Worm (Caenorhabditis elegans) whole organism, L1 larva: ENCODE measurements around the gene Y37E11B.6.
"Not testable (repeated sequence)": the region's sequence is repeated elsewhere in the genome, so short reads cannot be mapped to it uniquely, and the experiment has no call there.

Source experiments
- C04F5.9 ChIP-seq: sonication (generic microtip); optimal IDR thresholded peaks from 2 replicates; lab custom pipeline; 2016; ENCODE audit warnings: missing genetic modification characterization, missing compliant biosample characterization
- Y116A8C.19 ChIP-seq: sonication (generic microtip); optimal IDR thresholded peaks from 2 replicates; lab custom pipeline; 2016; ENCODE audit warnings: missing compliant biosample characterization, missing genetic modification characterization, borderline replicate concordance
- alr-1 ChIP-seq: fragments of 200-800 bp; sonication (Bioruptor generic); optimal IDR thresholded peaks from 2 replicates; lab custom pipeline; 2018; ENCODE audit warnings: borderline replicate concordance, mild to moderate bottlenecking, missing genetic modification characterization, missing compliant biosample characterization
- blmp-1 ChIP-seq: fragments of 150-350 bp; optimal IDR thresholded peaks from 2 replicates; lab custom pipeline; 2014; ENCODE audit warnings: missing biosample characterization, missing genetic modification characterization
- ceh-8 ChIP-seq: fragments of 200-800 bp; sonication (Bioruptor generic); optimal IDR thresholded peaks from 2 replicates; lab custom pipeline; 2018; ENCODE audit warnings: mild to moderate bottlenecking, missing genetic modification characterization, moderate library complexity, missing compliant biosample characterization
- ceh-82 ChIP-seq, 3 experiments: fragments of 150-350 bp in 1 of 3; sonication (generic microtip) in 2 of 3; optimal IDR thresholded peaks; 2 replicates each; lab custom pipeline; 2014 to 2017; ENCODE audit warnings: missing biosample characterization in 3 of 3, missing genetic modification characterization in 3 of 3
- ceh-88 ChIP-seq: fragments of 200-800 bp; sonication (Bioruptor generic); IDR thresholded peaks from 2 replicates; pipeline ENCODE4 v1.3.6; 2022; ENCODE audit warnings: missing genetic modification characterization, missing compliant biosample characterization
- dpl-1 ChIP-seq, 3 experiments: fragments of 150-350 bp in 2 of 3; sonication (generic microtip) in 1 of 3; optimal IDR thresholded peaks; 2 replicates each; lab custom pipeline; 2014 to 2017; ENCODE audit warnings: missing biosample characterization in 3 of 3, missing genetic modification characterization in 3 of 3, missing genetic modification reagents in 3 of 3
- efl-1 ChIP-seq, 4 experiments: fragments of 150-350 bp; optimal IDR thresholded peaks in 3 of 4; peaks in 1 of 4; 1 replicate in 1 of 4; 2 replicates in 3 of 4; lab custom pipeline; 2014; ENCODE audit warnings: missing biosample characterization in 2 of 4, missing genetic modification characterization in 2 of 4, missing genetic modification reagents in 2 of 4
- fkh-10 ChIP-seq: sonication (generic microtip); optimal IDR thresholded peaks from 2 replicates; lab custom pipeline; 2017; ENCODE audit warnings: missing biosample characterization, missing genetic modification reagents, missing genetic modification characterization
- fkh-8 ChIP-seq: sonication (generic microtip); optimal IDR thresholded peaks from 2 replicates; lab custom pipeline; 2016; ENCODE audit warnings: mild to moderate bottlenecking, missing genetic modification characterization, missing compliant biosample characterization
- grh-1 ChIP-seq: fragments of 200-800 bp; sonication (Bioruptor generic); IDR thresholded peaks from 2 replicates; pipeline ENCODE4 v1.3.6; 2022; ENCODE audit warnings: missing genetic modification reagents, missing genetic modification characterization, missing compliant biosample characterization
- hpl-2 ChIP-seq: fragments of 150-350 bp; optimal IDR thresholded peaks from 2 replicates; lab custom pipeline; 2014; ENCODE audit warnings: missing biosample characterization, missing genetic modification reagents, missing genetic modification characterization
- jun-1 ChIP-seq: fragments of 150-350 bp; optimal IDR thresholded peaks from 2 replicates; lab custom pipeline; 2014; ENCODE audit warnings: missing biosample characterization, missing genetic modification reagents, missing genetic modification characterization
- lin-13 ChIP-seq: fragments of 150-350 bp; optimal IDR thresholded peaks from 2 replicates; lab custom pipeline; 2014; ENCODE audit warnings: missing biosample characterization, missing genetic modification reagents, missing genetic modification characterization
- lin-35 ChIP-seq, 2 experiments: fragments of 150-350 bp; optimal IDR thresholded peaks; 2 replicates each; lab custom pipeline; 2014; ENCODE audit warnings: missing biosample characterization in 2 of 2, missing genetic modification characterization in 2 of 2, missing genetic modification reagents in 2 of 2
- lsy-2 ChIP-seq, 2 experiments: fragments of 150-350 bp; optimal IDR thresholded peaks; 2 replicates each; lab custom pipeline; 2014; ENCODE audit warnings: missing biosample characterization in 2 of 2, missing genetic modification characterization in 2 of 2
- mab-9 ChIP-seq: fragments of 200-800 bp; sonication (Bioruptor generic); IDR thresholded peaks from 2 replicates; pipeline ENCODE4 v1.3.6; 2022; ENCODE audit warnings: missing genetic modification reagents, missing genetic modification characterization, missing compliant biosample characterization
- mdl-1 ChIP-seq, 2 experiments: fragments of 150-350 bp; optimal IDR thresholded peaks; 2 replicates each; lab custom pipeline; 2014 to 2017; ENCODE audit warnings: missing biosample characterization in 2 of 2, missing genetic modification characterization in 2 of 2, inconsistent platforms in 1 of 2
- mef-2 ChIP-seq: fragments of 150-350 bp; optimal IDR thresholded peaks from 2 replicates; lab custom pipeline; 2014; ENCODE audit warnings: missing biosample characterization, missing genetic modification characterization
- nhr-12 ChIP-seq: sonication (generic microtip); optimal IDR thresholded peaks from 2 replicates; lab custom pipeline; 2017; ENCODE audit warnings: missing biosample characterization, missing genetic modification characterization
- nhr-237 ChIP-seq: fragments of 150-350 bp; optimal IDR thresholded peaks from 2 replicates; lab custom pipeline; 2014; ENCODE audit warnings: missing biosample characterization, missing genetic modification characterization
- nhr-28 ChIP-seq: fragments of 150-350 bp; optimal IDR thresholded peaks from 2 replicates; lab custom pipeline; 2014; ENCODE audit warnings: missing biosample characterization, missing genetic modification characterization
- nhr-71 ChIP-seq: sonication (generic microtip); optimal IDR thresholded peaks from 2 replicates; lab custom pipeline; 2016; ENCODE audit warnings: mild to moderate bottlenecking, missing genetic modification characterization, moderate library complexity, missing compliant biosample characterization
- nhr-77 ChIP-seq: fragments of 150-350 bp; optimal IDR thresholded peaks from 2 replicates; lab custom pipeline; 2014; ENCODE audit warnings: missing biosample characterization, missing genetic modification characterization
- nhr-85 ChIP-seq: sonication (generic microtip); peaks from one replicate; lab custom pipeline; 2016; ENCODE audit warnings: missing genetic modification characterization, inconsistent platforms, missing compliant biosample characterization
- pag-3 ChIP-seq: sonication (generic microtip); optimal IDR thresholded peaks from 2 replicates; lab custom pipeline; 2017; ENCODE audit warnings: missing genetic modification characterization, mild to moderate bottlenecking, missing compliant biosample characterization, antibody characterized with exemption, borderline replicate concordance; ENCODE audit not compliant: insufficient read depth
- rnt-1 ChIP-seq: sonication (generic microtip); optimal IDR thresholded peaks from 2 replicates; lab custom pipeline; 2016; ENCODE audit warnings: mild to moderate bottlenecking, missing genetic modification characterization, moderate library complexity, missing compliant biosample characterization
- skn-1 ChIP-seq: fragments of 150-350 bp; optimal IDR thresholded peaks from 2 replicates; lab custom pipeline; 2014; ENCODE audit warnings: missing biosample characterization, missing genetic modification characterization
- sox-4 ChIP-seq: sonication (generic microtip); optimal IDR thresholded peaks from 2 replicates; lab custom pipeline; 2016; ENCODE audit warnings: missing genetic modification characterization, missing compliant biosample characterization
- sptf-1 ChIP-seq: fragments of 150-350 bp; optimal IDR thresholded peaks from 2 replicates; lab custom pipeline; 2014; ENCODE audit warnings: missing biosample characterization, missing genetic modification characterization
- tbx-2 ChIP-seq: sonication (generic microtip); optimal IDR thresholded peaks from 2 replicates; lab custom pipeline; 2016; ENCODE audit warnings: missing genetic modification characterization, missing compliant biosample characterization
- unc-98 ChIP-seq: fragments of 200-800 bp; sonication (Bioruptor generic); IDR thresholded peaks from 2 replicates; pipeline ENCODE4 v1.3.6; 2022; ENCODE audit warnings: missing genetic modification characterization, missing compliant biosample characterization
- vab-15 ChIP-seq: sonication (generic microtip); optimal IDR thresholded peaks from 2 replicates; lab custom pipeline; 2017; ENCODE audit warnings: missing genotype, mild to moderate bottlenecking, missing genetic modification characterization, missing compliant biosample characterization
- xbp-1 ChIP-seq: sonication (generic microtip); optimal IDR thresholded peaks from 2 replicates; lab custom pipeline; 2016; ENCODE audit warnings: missing genetic modification characterization, missing compliant biosample characterization

Y37E11B.6 gene

ce11 chrIV:3582806-3583205, 16.3 kb downstream of the Y37E11B.6 start, which contains the start of gene blos-7:
Gene blos-7 (minus strand): TSS chrIV:3582906.
- not testable (repeated sequence) for TF ChIP-seq lin-35 (GFP tag; optimal IDR thresholded peaks at IDR 0.05; lab: Kevin White, UChicago); Y116A8C.19 (tag; lab: Kevin White, UChicago); sox-4 (tag; lab: Kevin White, UChicago)

- peak; percentile 4 for TF ChIP-seq skn-1 (tag; lab: Kevin White, UChicago)
- peak; percentile 19 for TF ChIP-seq nhr-71 (tag; lab: Kevin White, UChicago)
- peak in 1 of 2 experiments; percentile 16 for TF ChIP-seq lin-35 (GFP tag; optimal IDR thresholded peaks at IDR 0.05; lab: Kevin White, UChicago)
- TF ChIP-seq nhr-12 (tag; lab: Kevin White, UChicago): no peak
- no peak for TF ChIP-seq nhr-28 (tag; lab: Kevin White, UChicago)
- peak; percentile 25 for TF ChIP-seq fkh-8 (tag; lab: Kevin White, UChicago)
- peak in 1 of 2 experiments; percentile 44 for TF ChIP-seq lsy-2 (tag; optimal IDR thresholded peaks at IDR 0.05; lab: Kevin White, UChicago)
- TF ChIP-seq dpl-1 (GFP tag; optimal IDR thresholded peaks at IDR 0.05; lab: Kevin White, UChicago): peak in 1 of 3 experiments; percentile 30
- TF ChIP-seq efl-1 (optimal IDR thresholded peaks at IDR 0.05; lab: Kevin White, UChicago): peak in 1 of 2 experiments; percentile 53
- peak; percentile 38 to 91 for TF ChIP-seq efl-1 (GFP tag; optimal IDR thresholded peaks at IDR 0.05 in 1 of 2; lab: Kevin White, UChicago)
These were observed 19.6 kb downstream of the Y37E11B.6 start, which contains the start of gene Y37E11B.1 for ce11 chrIV:3579477-3579975. Gene Y37E11B.1 (plus strand): TSS chrIV:3579621.

ce11 chrIV:3578667-3579066, 20.4 kb downstream of the Y37E11B.6 start:
- TF ChIP-seq nhr-85 (peak; percentile 63), ceh-8 (GFP tag; lab: Kevin White, UChicago) (no peak), ceh-82 (tag; optimal IDR thresholded peaks at IDR 0.05; lab: Kevin White, UChicago) (no peak), C04F5.9 (tag; lab: Kevin White, UChicago) (no peak), tbx-2 (tag; lab: Kevin White, UChicago) (no peak), xbp-1 (tag; lab: Kevin White, UChicago) (no peak), jun-1 (tag; lab: Kevin White, UChicago) (no peak), sptf-1 (tag; lab: Kevin White, UChicago) (no peak)

- TF ChIP-seq mab-9 (GFP tag; lab: Robert Waterston, UW) (no peak), fkh-8 (tag; lab: Kevin White, UChicago) (no peak), fkh-10 (GFP tag; lab: Kevin White, UChicago) (no peak), dpl-1 (GFP tag; optimal IDR thresholded peaks at IDR 0.05; lab: Kevin White, UChicago) (no peak), vab-15 (tag; lab: Kevin White, UChicago) (no peak), blmp-1 (tag; lab: Kevin White, UChicago) (no peak), lin-13 (GFP tag; lab: Kevin White, UChicago) (no peak), tbx-2 (tag; lab: Kevin White, UChicago) (no peak), nhr-28 (tag; lab: Kevin White, UChicago) (no peak), mdl-1 (tag; optimal IDR thresholded peaks at IDR 0.05; lab: Kevin White, UChicago) (no peak), nhr-77 (tag; lab: Kevin White, UChicago) (no peak), mef-2 (no peak), ceh-88 (GFP tag; lab: Robert Waterston, UW) (no peak), hpl-2 (no peak), grh-1 (GFP tag; lab: Robert Waterston, UW) (no peak), pag-3 (tag; lab: Kevin White, UChicago) (no peak), unc-98 (GFP tag; lab: Robert Waterston, UW) (no peak), alr-1 (tag; lab: Kevin White, UChicago) (no peak), rnt-1 (tag; lab: Kevin White, UChicago) (no peak), nhr-237 (tag; lab: Kevin White, UChicago) (no peak)
- TF ChIP-seq, all 84 proteins: peak for 0
These were observed 21.0 kb downstream of the Y37E11B.6 start, which contains the start of gene Y37E11B.2 for ce11 chrIV:3578155-3578554. Gene Y37E11B.2 (plus strand): TSS chrIV:3578455.
